Worm (Caenorhabditis elegans) whole organism, early embryonic: Measurements from ENCODE around the gene srsx-17.

Experiments used
- B0310.2 ChIP-seq: sonication (generic microtip); optimal IDR thresholded peaks from 2 replicates; lab custom pipeline; 2016; ENCODE audit warnings: mild to moderate bottlenecking, missing genetic modification characterization, missing compliant biosample characterization
- F13C5.2 ChIP-seq: sonication (generic microtip); optimal IDR thresholded peaks from 2 replicates; lab custom pipeline; 2017; ENCODE audit warnings: mild to moderate bottlenecking, missing genetic modification characterization, inconsistent platforms, missing compliant biosample characterization
- aly-1 ChIP-seq: sonication (generic microtip); optimal IDR thresholded peaks from 2 replicates; lab custom pipeline; 2016; ENCODE audit warnings: missing genetic modification characterization, missing compliant biosample characterization
- ama-1 ChIP-seq: fragments of 150-350 bp; optimal IDR thresholded peaks from 2 replicates; lab custom pipeline; 2014
- ceh-13 ChIP-seq: fragments of 200-800 bp; sonication (Bioruptor generic); optimal IDR thresholded peaks from 2 replicates; lab custom pipeline; 2018; ENCODE audit warnings: mild to moderate bottlenecking, missing genetic modification characterization, missing compliant biosample characterization
- ets-7 ChIP-seq: sonication (generic microtip); optimal IDR thresholded peaks from 2 replicates; lab custom pipeline; 2016; ENCODE audit warnings: missing genotype, missing genetic modification characterization, missing compliant biosample characterization
- flt-1 ChIP-seq: fragments of 200-800 bp; sonication (Bioruptor generic); IDR thresholded peaks from 2 replicates; pipeline ENCODE4 v1.3.6; 2022; ENCODE audit warnings: missing genetic modification characterization, missing compliant biosample characterization
- hmbx-1 ChIP-seq: sonication (generic microtip); optimal IDR thresholded peaks from 2 replicates; lab custom pipeline; 2016; ENCODE audit warnings: mild to moderate bottlenecking, missing genetic modification characterization, missing compliant biosample characterization
- hmg-4 ChIP-seq: fragments of 200-800 bp; sonication (Bioruptor generic); optimal IDR thresholded peaks from 2 replicates; lab custom pipeline; 2018; ENCODE audit warnings: mild to moderate bottlenecking, missing genetic modification characterization, missing compliant biosample characterization
- tbx-11 ChIP-seq: fragments of 200-800 bp; sonication (Bioruptor generic); IDR thresholded peaks from 2 replicates; pipeline ENCODE4 v1.3.6; 2022; ENCODE audit warnings: missing genetic modification characterization, missing compliant biosample characterization

ce11 chrV:5953086-5953485, 25.6 kb downstream of the srsx-17 start:
- TF ChIP-seq aly-1 (tag; lab: Kevin White, UChicago) (no peak), ets-7 (tag; lab: Kevin White, UChicago) (no peak), ama-1 (lab: Kevin White, UChicago) (no peak), hmbx-1 (no peak), hmg-4 (GFP tag; lab: Kevin White, UChicago) (no peak), F13C5.2 (no peak), ceh-13 (GFP tag; lab: Kevin White, UChicago) (no peak), flt-1 (GFP tag; lab: Robert Waterston, UW) (no peak), B0310.2 (tag; lab: Kevin White, UChicago) (no peak), tbx-11 (GFP tag; lab: Robert Waterston, UW) (no peak)
